Fruit fly (Drosophila melanogaster): ENCODE data around the gene Septin4.

Septin4 gene

dm6 chrX:16648435-16648781 is 46.6 kb downstream of the Septin4 start:
- TF ChIP-seq abd-A (tag; optimal IDR thresholded peaks at IDR 0.05) (peak; percentile 17), Ets97D (GFP tag; optimal IDR thresholded peaks at IDR 0.05) (no peak), inv (GFP tag; IDR thresholded peaks at IDR 0.05; ENCODE audit: partially characterized antibody) (no peak), CG32772 (GFP tag; IDR thresholded peaks at IDR 0.05) (0 out of 2 replicates have a peak, but pooled peaks have one; percentile 8), ash1 (GFP tag; optimal IDR thresholded peaks at IDR 0.05) (no peak), Drgx (GFP tag; IDR thresholded peaks at IDR 0.05) (no peak), bcd (GFP tag; optimal IDR thresholded peaks at IDR 0.05) (no peak), CG8765 (GFP tag; IDR thresholded peaks at IDR 0.05) (no peak), sens (GFP tag) (peak; percentile 36), mirr (GFP tag; optimal IDR thresholded peaks at IDR 0.05) (no peak), Sry-β (GFP tag; optimal IDR thresholded peaks at IDR 0.05) (no peak), B-H1 (GFP tag; IDR thresholded peaks at IDR 0.05) (no peak), Xbp1 (GFP tag; optimal IDR thresholded peaks at IDR 0.05) (no peak), ase (GFP tag; IDR thresholded peaks at IDR 0.05) (no peak), hkb (optimal IDR thresholded peaks at IDR 0.05) (no peak), hkb (GFP tag; IDR thresholded peaks at IDR 0.05) (no peak), fd64A (GFP tag; optimal IDR thresholded peaks at IDR 0.05) (no peak), CG11456 (GFP tag; IDR thresholded peaks at IDR 0.05) (no peak), sc (optimal IDR thresholded peaks at IDR 0.05) (no peak), sc (GFP tag; optimal IDR thresholded peaks at IDR 0.05) (no peak), caup (GFP tag; optimal IDR thresholded peaks at IDR 0.05; ENCODE audit: severe bottlenecking) (no peak), chn (GFP tag; optimal IDR thresholded peaks at IDR 0.05) (no peak), Gug (GFP tag; IDR thresholded peaks at IDR 0.05) (no peak), cg (GFP tag; optimal IDR thresholded peaks at IDR 0.05) (peak; percentile 56), al (GFP tag; IDR thresholded peaks at IDR 0.05) (no peak), insv (GFP tag; optimal IDR thresholded peaks at IDR 0.05) (peak in 1 of 2 experiments; percentile 71), CG2889 (GFP tag; IDR thresholded peaks at IDR 0.05) (no peak), CG8388 (GFP tag; optimal IDR thresholded peaks at IDR 0.05) (no peak), C15 (GFP tag; IDR thresholded peaks at IDR 0.05) (no peak), rib (GFP tag; IDR thresholded peaks at IDR 0.05) (no peak), gsb-n (tag; optimal IDR thresholded peaks at IDR 0.05) (no peak), Spps (tag; optimal IDR thresholded peaks at IDR 0.05) (no peak), sisA (GFP tag; IDR thresholded peaks at IDR 0.05) (no peak), sd (tag; optimal IDR thresholded peaks at IDR 0.05) (peak; percentile 62), sqz (GFP tag; optimal IDR thresholded peaks at IDR 0.05) (peak; percentile 20)

dm6 chrX:16647737-16648434 is 47.1 kb downstream of the Septin4 start:
- no peak for TF ChIP-seq CrebB (tag; optimal IDR thresholded peaks at IDR 0.05)
- peak; percentile 2 for TF ChIP-seq D (optimal IDR thresholded peaks at IDR 0.05)
- TF ChIP-seq D (GFP tag; optimal IDR thresholded peaks at IDR 0.05), result no peak
- TF ChIP-seq bsh (GFP tag; optimal IDR thresholded peaks at IDR 0.05), result peak in 1 of 2 experiments; percentile 15
- peak; percentile 58 for TF ChIP-seq CG8290 (GFP tag; optimal IDR thresholded peaks at IDR 0.05)
- TF ChIP-seq CG8290 (tag; optimal IDR thresholded peaks at IDR 0.05), result no peak
- no peak for TF ChIP-seq CG10979 (tag; optimal IDR thresholded peaks at IDR 0.05)
- no peak for TF ChIP-seq Dek (tag; optimal IDR thresholded peaks at IDR 0.05)
- TF ChIP-seq Med (GFP tag), result peak; percentile 22
- TF ChIP-seq Drgx (GFP tag; IDR thresholded peaks at IDR 0.05), result peak; percentile 15; the same call in 1 of the 2 replicates
- peak; percentile 6 for TF ChIP-seq ewg (GFP tag; optimal IDR thresholded peaks at IDR 0.05)
- peak; percentile 25 for TF ChIP-seq Elba2 (GFP tag; optimal IDR thresholded peaks at IDR 0.05)
- peak; percentile 7 for TF ChIP-seq corto (GFP tag; optimal IDR thresholded peaks at IDR 0.05)
- peak; percentile 2 for TF ChIP-seq Vsx1 (GFP tag; optimal IDR thresholded peaks at IDR 0.05)
- TF ChIP-seq dpn (GFP tag; optimal IDR thresholded peaks at IDR 0.05), result no peak
- TF ChIP-seq CG12391 (tag; optimal IDR thresholded peaks at IDR 0.05), result no peak
- peak in 1 of 2 experiments; percentile 62 for TF ChIP-seq Pdp1 (GFP tag; optimal IDR thresholded peaks at IDR 0.05)
- no peak for TF ChIP-seq CG7271 (tag; optimal IDR thresholded peaks at IDR 0.05)
- TF ChIP-seq stwl (tag; optimal IDR thresholded peaks at IDR 0.05), result peak; percentile 91

All from whole organism, embryonic.